Worm (Caenorhabditis elegans) whole organism, L2 larva: ENCODE results near the gene fbxb-41.

Source experiments
- C34F6.9 ChIP-seq: fragments of 150-350 bp; optimal IDR thresholded peaks from 2 replicates; lab custom pipeline; 2014; ENCODE audit warnings: missing biosample characterization, missing genetic modification characterization
- ama-1 ChIP-seq: fragments of 150-350 bp; optimal IDR thresholded peaks from 2 replicates; lab custom pipeline; 2018; ENCODE audit warnings: inconsistent platforms
- blmp-1 ChIP-seq: sonication (generic microtip); optimal IDR thresholded peaks from 2 replicates; lab custom pipeline; 2017; ENCODE audit warnings: missing genetic modification characterization, mild to moderate bottlenecking, missing compliant biosample characterization, antibody characterized with exemption, moderate library complexity; ENCODE audit not compliant: insufficient read depth
- ceh-82 ChIP-seq: fragments of 150-350 bp; optimal IDR thresholded peaks from 2 replicates; lab custom pipeline; 2014; ENCODE audit warnings: missing biosample characterization, missing genetic modification characterization
- egl-27 ChIP-seq: sonication (generic microtip); optimal IDR thresholded peaks from 3 replicates; lab custom pipeline; 2017; ENCODE audit warnings: missing biosample characterization, missing genetic modification reagents, missing genetic modification characterization
- elt-1 ChIP-seq: fragments of 150-350 bp; optimal IDR thresholded peaks from 2 replicates; lab custom pipeline; 2014; ENCODE audit warnings: missing biosample characterization, missing genetic modification characterization
- elt-3 ChIP-seq: sonication (generic microtip); optimal IDR thresholded peaks from 2 replicates; lab custom pipeline; 2017; ENCODE audit warnings: missing biosample characterization, missing genetic modification characterization
- fos-1 ChIP-seq: fragments of 150-350 bp; optimal IDR thresholded peaks from 2 replicates; lab custom pipeline; 2014; ENCODE audit warnings: missing biosample characterization, missing genetic modification characterization
- lin-39 ChIP-seq: fragments of 150-350 bp; optimal IDR thresholded peaks from 2 replicates; lab custom pipeline; 2014; ENCODE audit warnings: missing biosample characterization, missing genetic modification reagents, missing genetic modification characterization
- zag-1 ChIP-seq: fragments of 150-350 bp; optimal IDR thresholded peaks from 2 replicates; lab custom pipeline; 2014; ENCODE audit warnings: missing biosample characterization, missing genetic modification characterization

ce11 chrII:1090743-1091142 lies 48.6 kb upstream of the fbxb-41 start:
- TF ChIP-seq elt-3 (tag; lab: Kevin White, UChicago) (no peak), C34F6.9 (tag; lab: Kevin White, UChicago) (no peak), egl-27 (tag; lab: Kevin White, UChicago) (no peak), ceh-82 (tag; lab: Kevin White, UChicago) (no peak), zag-1 (tag; lab: Kevin White, UChicago) (no peak), ama-1 (lab: Kevin White, UChicago) (no peak), blmp-1 (peak; percentile 0), lin-39 (tag; lab: Kevin White, UChicago) (no peak), fos-1 (no peak), elt-1 (tag; lab: Kevin White, UChicago) (no peak)
